Worm (Caenorhabditis elegans) whole organism, L3 larva: Measurements from ENCODE around the gene uvs-1.

Source experiments
- R02D3.7 ChIP-seq: fragments of 150-350 bp; optimal IDR thresholded peaks from 2 replicates; lab custom pipeline; 2014; ENCODE audit warnings: missing biosample characterization, missing genetic modification characterization
- ZK546.5 ChIP-seq: sonication (generic microtip); optimal IDR thresholded peaks from 2 replicates; lab custom pipeline; 2017; ENCODE audit warnings: missing biosample characterization, missing genetic modification characterization
- aly-2 ChIP-seq: fragments of 150-350 bp; optimal IDR thresholded peaks from 2 replicates; lab custom pipeline; 2014; ENCODE audit warnings: missing biosample characterization, missing genetic modification characterization
- ama-1 ChIP-seq: fragments of 150-350 bp; optimal IDR thresholded peaks from 2 replicates; lab custom pipeline; 2018
- ceh-16 ChIP-seq: sonication (generic microtip); optimal IDR thresholded peaks from 2 replicates; lab custom pipeline; 2017; ENCODE audit warnings: missing biosample characterization, missing genetic modification characterization
- ceh-82 ChIP-seq: fragments of 150-350 bp; optimal IDR thresholded peaks from 2 replicates; lab custom pipeline; 2014; ENCODE audit warnings: missing biosample characterization, missing genetic modification characterization
- ceh-9 ChIP-seq: sonication (generic microtip); optimal IDR thresholded peaks from 2 replicates; lab custom pipeline; 2018; ENCODE audit warnings: missing biosample characterization, missing genetic modification characterization
- daf-12 ChIP-seq: fragments of 150-350 bp; optimal IDR thresholded peaks from 2 replicates; lab custom pipeline; 2014; ENCODE audit warnings: missing biosample characterization, missing genetic modification reagents, missing genetic modification characterization
- egl-5 ChIP-seq: fragments of 150-350 bp; optimal IDR thresholded peaks from 2 replicates; lab custom pipeline; 2017; ENCODE audit warnings: missing biosample characterization, missing genetic modification reagents, missing genetic modification characterization, inconsistent platforms
- elt-1 ChIP-seq: fragments of 150-350 bp; optimal IDR thresholded peaks from 2 replicates; lab custom pipeline; 2014; ENCODE audit warnings: missing biosample characterization, missing genetic modification characterization
- elt-2 ChIP-seq: sonication (generic microtip); optimal IDR thresholded peaks from 2 replicates; lab custom pipeline; 2016; ENCODE audit warnings: missing genetic modification reagents, mild to moderate bottlenecking, missing genetic modification characterization, missing compliant biosample characterization
- elt-3 ChIP-seq, 3 experiments: fragments of 150-350 bp in 1 of 3; sonication (generic microtip) in 2 of 3; optimal IDR thresholded peaks; 2 replicates in 2 of 3; 4 replicates in 1 of 3; lab custom pipeline; 2014 to 2017; ENCODE audit warnings: missing biosample characterization in 3 of 3, missing genetic modification characterization in 3 of 3
- fkh-10 ChIP-seq: sonication (generic microtip); optimal IDR thresholded peaks from 2 replicates; lab custom pipeline; 2017; ENCODE audit warnings: missing biosample characterization, missing genetic modification reagents, missing genetic modification characterization
- hmg-11 ChIP-seq: sonication (generic microtip); optimal IDR thresholded peaks from 2 replicates; lab custom pipeline; 2016; ENCODE audit warnings: missing genetic modification characterization, missing compliant biosample characterization
- lin-15B ChIP-seq: fragments of 150-350 bp; optimal IDR thresholded peaks from 2 replicates; lab custom pipeline; 2014; ENCODE audit warnings: missing biosample characterization, missing genetic modification characterization
- lin-39 ChIP-seq: fragments of 150-350 bp; optimal IDR thresholded peaks from 2 replicates; lab custom pipeline; 2018; ENCODE audit warnings: missing biosample characterization, missing genetic modification reagents, missing genetic modification characterization
- lsy-12 ChIP-seq: sonication (generic microtip); optimal IDR thresholded peaks from 2 replicates; lab custom pipeline; 2016; ENCODE audit warnings: mild to moderate bottlenecking, missing genetic modification characterization, missing compliant biosample characterization
- mml-1 ChIP-seq: fragments of 150-350 bp; sonication (generic microtip); optimal IDR thresholded peaks from 3 replicates; lab custom pipeline; 2014; ENCODE audit warnings: missing biosample characterization, missing genetic modification characterization
- nfya-1 ChIP-seq: sonication (generic microtip); optimal IDR thresholded peaks from 2 replicates; lab custom pipeline; 2017; ENCODE audit warnings: missing genetic modification characterization, mild to moderate bottlenecking, missing compliant biosample characterization, antibody characterized with exemption, moderate library complexity; ENCODE audit not compliant: insufficient read depth
- nhr-12 ChIP-seq: fragments of 150-350 bp; optimal IDR thresholded peaks from 2 replicates; lab custom pipeline; 2014; ENCODE audit warnings: missing biosample characterization, missing genetic modification characterization
- nhr-23 ChIP-seq: fragments of 150-350 bp; optimal IDR thresholded peaks from 2 replicates; lab custom pipeline; 2014; ENCODE audit warnings: missing biosample characterization, missing genetic modification reagents, missing genetic modification characterization
- nhr-237 ChIP-seq: fragments of 150-350 bp; optimal IDR thresholded peaks from 2 replicates; lab custom pipeline; 2014; ENCODE audit warnings: missing biosample characterization, missing genetic modification characterization
- nhr-25 ChIP-seq: sonication (generic microtip); optimal IDR thresholded peaks from 2 replicates; lab custom pipeline; 2017; ENCODE audit warnings: missing biosample characterization, missing genetic modification characterization
- nhr-28 ChIP-seq: fragments of 150-350 bp; optimal IDR thresholded peaks from 2 replicates; lab custom pipeline; 2014; ENCODE audit warnings: missing biosample characterization, missing genetic modification characterization
- nhr-43 ChIP-seq: sonication (generic microtip); optimal IDR thresholded peaks from 2 replicates; lab custom pipeline; 2016; ENCODE audit warnings: mild to moderate bottlenecking, missing genetic modification characterization, missing compliant biosample characterization; ENCODE audit not compliant: poor library complexity, severe bottlenecking
- nhr-67 ChIP-seq: fragments of 150-350 bp; optimal IDR thresholded peaks from 2 replicates; lab custom pipeline; 2014; ENCODE audit warnings: missing biosample characterization, missing genetic modification characterization
- nhr-76 ChIP-seq: fragments of 150-350 bp; sonication (generic microtip); optimal IDR thresholded peaks from 5 replicates; lab custom pipeline; 2014; ENCODE audit warnings: missing biosample characterization, missing genetic modification characterization
- nhr-77 ChIP-seq: fragments of 150-350 bp; optimal IDR thresholded peaks from 2 replicates; lab custom pipeline; 2014; ENCODE audit warnings: missing biosample characterization, missing genetic modification characterization
- pha-4 ChIP-seq: fragments of 150-350 bp; optimal IDR thresholded peaks from 2 replicates; lab custom pipeline; 2014; ENCODE audit warnings: missing biosample characterization, missing genetic modification reagents, missing genetic modification characterization
- pqm-1 ChIP-seq: fragments of 150-350 bp; optimal IDR thresholded peaks from 2 replicates; lab custom pipeline; 2017; ENCODE audit warnings: missing biosample characterization, missing genetic modification characterization, inconsistent platforms
- sea-2 ChIP-seq: fragments of 150-350 bp; sonication (generic microtip); optimal IDR thresholded peaks from 4 replicates; lab custom pipeline; 2014; ENCODE audit warnings: missing biosample characterization, missing genetic modification reagents, missing genetic modification characterization
- snpc-4 ChIP-seq: fragments of 150-350 bp; optimal IDR thresholded peaks from 2 replicates; lab custom pipeline; 2014; ENCODE audit warnings: missing biosample characterization, missing genetic modification characterization
- unc-39 ChIP-seq: sonication (generic microtip); optimal IDR thresholded peaks from 4 replicates; lab custom pipeline; 2017; ENCODE audit warnings: missing biosample characterization, missing genetic modification characterization
- zag-1 ChIP-seq: fragments of 150-350 bp; optimal IDR thresholded peaks from 2 replicates; lab custom pipeline; 2014; ENCODE audit warnings: missing biosample characterization, missing genetic modification characterization
- ztf-4 ChIP-seq: fragments of 150-350 bp; optimal IDR thresholded peaks from 2 replicates; lab custom pipeline; 2014; ENCODE audit warnings: missing biosample characterization, missing genetic modification characterization

uvs-1 gene

DNA sequence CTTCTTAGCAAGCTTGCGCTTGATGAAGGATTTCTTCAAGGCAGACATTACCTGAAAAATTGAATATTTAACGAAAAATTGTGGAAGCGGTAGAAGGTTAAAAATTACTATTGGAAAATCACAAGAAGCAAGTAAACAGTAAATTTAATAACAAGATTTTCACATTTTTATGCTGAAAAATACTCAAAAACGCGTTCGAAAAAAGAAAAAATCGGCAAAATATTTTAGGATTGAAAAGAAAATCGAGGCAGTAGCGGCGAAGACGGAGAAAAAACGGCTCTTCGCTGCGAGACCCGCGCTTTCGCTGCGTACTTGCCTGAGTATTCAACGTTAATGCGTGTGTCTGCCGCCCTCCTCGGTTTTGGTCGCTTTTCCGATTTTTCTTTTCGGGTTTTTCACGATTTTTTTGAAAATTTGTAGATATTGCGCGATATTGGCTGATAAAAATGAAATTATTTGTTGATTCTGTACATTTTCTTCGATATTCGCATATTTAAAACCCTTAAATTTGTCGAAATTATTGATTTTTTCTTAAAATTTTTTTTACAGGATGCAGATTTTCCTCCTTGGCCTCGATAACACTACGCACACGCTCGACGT is 27.9 kb downstream of the uvs-1 start, which contains the start of the genes rpl-39 and rps-30 (continued):
- TF ChIP-seq nhr-43 (tag; lab: Kevin White, UChicago) (peak; percentile 49), daf-12 (tag; lab: Kevin White, UChicago) (no peak), elt-3 (tag; optimal IDR thresholded peaks at IDR 0.05; lab: Kevin White, UChicago) (peak in 1 of 3 experiments; percentile 77), ZK546.5 (tag; lab: Kevin White, UChicago) (no peak), mml-1 (no peak), lsy-12 (tag; lab: Kevin White, UChicago) (peak; percentile 70), nhr-237 (no peak), ztf-4 (tag; lab: Kevin White, UChicago) (no peak), pqm-1 (tag; lab: Kevin White, UChicago) (peak; percentile 69), ceh-82 (peak; percentile 77), unc-39 (tag; lab: Kevin White, UChicago) (no peak), zag-1 (no peak), aly-2 (no peak), hmg-11 (tag; lab: Kevin White, UChicago) (peak; percentile 89), nhr-77 (tag; lab: Kevin White, UChicago) (peak; percentile 54), nhr-23 (tag; lab: Kevin White, UChicago) (peak; percentile 88), fkh-10 (GFP tag; lab: Kevin White, UChicago) (peak; percentile 19), elt-2 (tag; lab: Kevin White, UChicago) (peak; percentile 65), elt-1 (tag; lab: Kevin White, UChicago) (peak; percentile 25), nhr-28 (no peak), nhr-25 (peak; percentile 88)

DNA sequence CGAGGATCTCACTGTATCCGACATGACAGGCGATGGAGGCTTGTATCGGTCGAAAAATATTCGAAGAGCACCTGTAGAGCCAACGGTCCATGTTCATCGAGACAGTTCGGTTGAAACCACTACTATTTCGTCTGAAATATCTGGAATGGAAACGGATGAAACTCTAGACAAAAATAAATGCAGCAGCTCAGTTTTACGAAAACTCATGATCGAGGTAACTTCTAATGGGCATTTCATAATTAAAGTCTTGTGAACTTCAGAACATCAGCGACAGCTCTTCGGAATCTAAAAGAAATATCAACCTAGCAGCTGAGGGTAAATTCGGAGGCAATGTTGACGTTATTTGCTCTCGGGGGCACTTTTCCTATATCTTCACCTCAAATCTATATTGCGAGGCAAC is 28.8 kb downstream of the uvs-1 start:
- peak; percentile 32 for TF ChIP-seq ama-1 (lab: Kevin White, UChicago)
- no peak for TF ChIP-seq elt-3 (tag; optimal IDR thresholded peaks at IDR 0.05; lab: Kevin White, UChicago)
- no peak for TF ChIP-seq egl-5 (tag; lab: Kevin White, UChicago)
- no peak for TF ChIP-seq lin-39 (tag; lab: Kevin White, UChicago)
- no peak for TF ChIP-seq hmg-11 (tag; lab: Kevin White, UChicago)
- no peak for TF ChIP-seq ceh-9 (tag; lab: Kevin White, UChicago)
- no peak for TF ChIP-seq nhr-76 (tag; lab: Kevin White, UChicago)
- no peak for TF ChIP-seq zag-1
- TF ChIP-seq nfya-1: no peak
- peak; percentile 47 for TF ChIP-seq nhr-43 (tag; lab: Kevin White, UChicago)
- TF ChIP-seq snpc-4 (tag; lab: Kevin White, UChicago): no peak
- no peak for TF ChIP-seq nhr-237
- no peak for TF ChIP-seq elt-2 (tag; lab: Kevin White, UChicago)

DNA sequence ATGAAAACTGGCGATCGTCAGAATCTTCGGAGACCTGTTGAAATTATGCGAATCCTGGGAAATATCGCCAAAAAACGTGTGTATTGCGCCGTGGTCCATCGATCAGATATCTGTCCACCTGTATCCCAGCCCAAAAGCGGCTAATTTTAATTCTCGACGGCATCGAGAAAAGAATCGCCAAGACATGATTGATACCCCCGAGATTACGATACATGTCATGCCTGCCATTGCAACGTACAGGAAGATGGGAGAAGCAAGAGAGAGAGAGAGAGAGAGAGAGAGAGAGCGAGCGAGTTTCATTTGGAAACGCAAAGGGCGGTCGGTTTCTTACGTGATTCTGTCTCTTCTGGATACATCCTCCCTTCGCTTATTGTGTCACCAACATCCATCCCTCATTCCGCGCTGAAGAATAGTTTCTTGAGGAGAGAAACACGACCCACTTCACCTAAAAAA is 29.8 kb downstream of the uvs-1 start, which contains the start of gene grl-10:
Gene grl-10 (plus strand): TSS at position 403 of the 453 bp plus-strand sequence.
- no peak for TF ChIP-seq zag-1
- TF ChIP-seq nhr-43 (tag; lab: Kevin White, UChicago): peak; percentile 61
- TF ChIP-seq nhr-237: no peak
- TF ChIP-seq sea-2 (GFP tag; lab: Kevin White, UChicago): no peak
- TF ChIP-seq elt-1 (tag; lab: Kevin White, UChicago): no peak
- no peak for TF ChIP-seq elt-3 (tag; optimal IDR thresholded peaks at IDR 0.05; lab: Kevin White, UChicago)
- TF ChIP-seq pha-4 (tag; lab: Kevin White, UChicago): no peak

DNA sequence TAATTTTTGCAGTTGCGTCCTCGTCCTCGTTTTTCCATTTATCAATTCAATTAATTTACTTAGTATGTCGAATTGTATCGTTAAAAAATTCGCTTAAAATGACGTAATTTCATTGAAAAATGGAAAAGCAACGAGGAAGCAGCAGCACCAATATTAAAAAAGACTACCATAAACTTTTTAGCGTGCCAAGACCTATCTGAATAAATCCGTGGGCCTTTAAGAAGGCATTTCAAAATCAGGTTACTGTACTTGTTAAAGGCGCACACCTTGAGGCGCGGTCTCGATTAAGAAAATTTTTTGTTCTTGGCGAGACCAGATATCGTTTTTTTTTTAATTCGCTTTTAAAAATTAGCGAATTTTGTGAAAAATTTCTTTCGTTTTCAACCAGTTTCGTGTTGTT is 30.4 kb downstream of the uvs-1 start:
- TF ChIP-seq nhr-12 (tag; lab: Kevin White, UChicago) (no peak), nhr-67 (no peak), nhr-23 (tag; lab: Kevin White, UChicago) (no peak)

ce11 chrV:7770961-7771360 is 33.0 kb downstream of the uvs-1 start, which contains the start of gene frpr-3:
Gene frpr-3 (plus strand): TSS chrV:7771261.
- no peak for TF ChIP-seq nhr-28
- no peak for TF ChIP-seq R02D3.7
- TF ChIP-seq daf-12 (tag; lab: Kevin White, UChicago): no peak
- no peak for TF ChIP-seq nfya-1
- TF ChIP-seq elt-2 (tag; lab: Kevin White, UChicago): no peak
- TF ChIP-seq lin-15B (tag; lab: Kevin White, UChicago): no peak
- TF ChIP-seq mml-1: no peak
- no peak for TF ChIP-seq ceh-16 (tag; lab: Kevin White, UChicago)
